Fruit fly (Drosophila melanogaster): Measurements from ENCODE around the gene mge.

Gene mge

dm6 chr3L:3908838-3909810 is 607 bp downstream of the mge start (continued):
- TF ChIP-seq Elba2 (GFP tag; optimal IDR thresholded peaks at IDR 0.05): peak; percentile 96
- peak in 1 of 2 experiments; percentile 41 for TF ChIP-seq crp (GFP tag; optimal IDR thresholded peaks at IDR 0.05)
- no peak for TF ChIP-seq CG6683 (GFP tag; optimal IDR thresholded peaks at IDR 0.05)
- TF ChIP-seq CG31388 (GFP tag; optimal IDR thresholded peaks at IDR 0.05): no peak
- TF ChIP-seq CG13296 (GFP tag; optimal IDR thresholded peaks at IDR 0.05): no peak
- TF ChIP-seq CG17802 (tag; optimal IDR thresholded peaks at IDR 0.05): no peak
- no peak for TF ChIP-seq sc (optimal IDR thresholded peaks at IDR 0.05)
- TF ChIP-seq sc (GFP tag; optimal IDR thresholded peaks at IDR 0.05): no peak
- TF ChIP-seq CoRest (tag; optimal IDR thresholded peaks at IDR 0.05): no peak
- TF ChIP-seq Sin3A (optimal IDR thresholded peaks at IDR 0.05): peak; percentile 35
- TF ChIP-seq CG9437 (GFP tag; optimal IDR thresholded peaks at IDR 0.05): peak; percentile 24
- no peak for TF ChIP-seq repo (GFP tag; optimal IDR thresholded peaks at IDR 0.05)
- peak; percentile 1 for TF ChIP-seq Mad (GFP tag; optimal IDR thresholded peaks at IDR 0.05)
- TF ChIP-seq Fer2 (tag; optimal IDR thresholded peaks at IDR 0.05): no peak
- no peak for TF ChIP-seq Camta (GFP tag; optimal IDR thresholded peaks at IDR 0.05)
- TF ChIP-seq CG10979 (tag; optimal IDR thresholded peaks at IDR 0.05): no peak
- no peak for TF ChIP-seq ab (GFP tag; optimal IDR thresholded peaks at IDR 0.05)
- TF ChIP-seq Bgb (GFP tag; IDR thresholded peaks at IDR 0.05; ENCODE audit: partially characterized antibody): peak; percentile 65
- TF ChIP-seq Neu2 (GFP tag; optimal IDR thresholded peaks at IDR 0.05; ENCODE audit: borderline replicate concordance): no peak
- no peak for TF ChIP-seq CG9876 (GFP tag; optimal IDR thresholded peaks at IDR 0.05)
- TF ChIP-seq D19B (GFP tag; optimal IDR thresholded peaks at IDR 0.05): peak; percentile 76
- TF ChIP-seq btn (GFP tag; optimal IDR thresholded peaks at IDR 0.05): no peak
- no peak for TF ChIP-seq D (optimal IDR thresholded peaks at IDR 0.05)
- no peak for TF ChIP-seq D (GFP tag; optimal IDR thresholded peaks at IDR 0.05)
- no peak for TF ChIP-seq CG4404 (GFP tag; IDR thresholded peaks at IDR 0.05)
- no peak for TF ChIP-seq vfl (GFP tag; optimal IDR thresholded peaks at IDR 0.05)
- no peak for TF ChIP-seq da (GFP tag; optimal IDR thresholded peaks at IDR 0.05)
- no peak for TF ChIP-seq Aef1 (GFP tag; IDR thresholded peaks at IDR 0.05)
- no peak for TF ChIP-seq Chrac-16 (GFP tag; optimal IDR thresholded peaks at IDR 0.05)
- no peak for TF ChIP-seq Xbp1 (GFP tag; optimal IDR thresholded peaks at IDR 0.05)
- peak; percentile 55 for TF ChIP-seq CG1603 (tag; optimal IDR thresholded peaks at IDR 0.05)
- TF ChIP-seq chm (GFP tag; IDR thresholded peaks at IDR 0.05): no peak
- no peak for TF ChIP-seq pan (optimal IDR thresholded peaks at IDR 0.05)
- TF ChIP-seq pan (GFP tag; optimal IDR thresholded peaks at IDR 0.05 in 1 of 2, IDR thresholded peaks at IDR 0.05 in 1 of 2): no peak
- no peak for TF ChIP-seq CG10147 (GFP tag; optimal IDR thresholded peaks at IDR 0.05)
- no peak for TF ChIP-seq Fer3 (tag; optimal IDR thresholded peaks at IDR 0.05)
- peak; percentile 40 for TF ChIP-seq CG2712 (tag; optimal IDR thresholded peaks at IDR 0.05)
- peak; percentile 43; the same call in 1 of the 3 replicates for TF ChIP-seq CG7963 (GFP tag; IDR thresholded peaks at IDR 0.05; ENCODE audit: partially characterized antibody)
- no peak for TF ChIP-seq ERR (GFP tag; optimal IDR thresholded peaks at IDR 0.05)
- TF ChIP-seq CG13775 (GFP tag; optimal IDR thresholded peaks at IDR 0.05): no peak
- no peak for TF ChIP-seq sna (GFP tag; IDR thresholded peaks at IDR 0.05; ENCODE audit: partially characterized antibody)
- TF ChIP-seq CG8478 (optimal IDR thresholded peaks at IDR 0.05): no peak
- TF ChIP-seq Gsc (GFP tag; IDR thresholded peaks at IDR 0.05): no peak
- peak; percentile 6 for TF ChIP-seq NC2β (GFP tag; optimal IDR thresholded peaks at IDR 0.05)
- TF ChIP-seq CG17359 (tag; optimal IDR thresholded peaks at IDR 0.05): no peak
- TF ChIP-seq CG17829 (tag; optimal IDR thresholded peaks at IDR 0.05): no peak
- 0 out of 2 replicates have a peak, but pooled peaks have one; percentile 36 for TF ChIP-seq rib (GFP tag; IDR thresholded peaks at IDR 0.05)
- peak; percentile 22 for TF ChIP-seq Deaf1 (tag; optimal IDR thresholded peaks at IDR 0.05)
- TF ChIP-seq CG14710 (tag; optimal IDR thresholded peaks at IDR 0.05): peak; percentile 47
- TF ChIP-seq CrebB (tag; optimal IDR thresholded peaks at IDR 0.05): no peak

All from whole organism, embryonic.